Worm (Caenorhabditis elegans): ENCODE results near the gene C37C3.1.
A peak's percentile ranks its signal among the peaks of the same experiment; 100 is the strongest.

C37C3.1 gene

ce11 chrV:7861792-7862191, 4.0 kb downstream of the C37C3.1 start, which contains the start of gene C37C3.17:
Gene C37C3.17, minus strand, starts transcription at chrV:7861892.
- TF ChIP-seq nhr-237 (tag; optimal IDR thresholded peaks at IDR 0.05) (no peak), ztf-4 (tag; optimal IDR thresholded peaks at IDR 0.05) (no peak), hmg-11 (tag; optimal IDR thresholded peaks at IDR 0.05) (no peak), eor-1 (tag; optimal IDR thresholded peaks at IDR 0.05) (no peak), ceh-82 (tag; optimal IDR thresholded peaks at IDR 0.05) (no peak), nhr-23 (tag; optimal IDR thresholded peaks at IDR 0.05) (no peak), tbx-2 (tag; optimal IDR thresholded peaks at IDR 0.05) (no peak), fkh-10 (GFP tag; optimal IDR thresholded peaks at IDR 0.05) (no peak), egl-5 (tag; optimal IDR thresholded peaks at IDR 0.05) (no peak), pha-4 (tag; optimal IDR thresholded peaks at IDR 0.05) (no peak), snpc-4 (tag; optimal IDR thresholded peaks at IDR 0.05) (no peak), mml-1 (tag; optimal IDR thresholded peaks at IDR 0.05) (no peak), ama-1 (optimal IDR thresholded peaks at IDR 0.05) (no peak), elt-1 (tag; optimal IDR thresholded peaks at IDR 0.05) (no peak), elt-3 (tag; optimal IDR thresholded peaks at IDR 0.05) (no peak), fos-1 (tag; optimal IDR thresholded peaks at IDR 0.05) (no peak), unc-39 (tag; optimal IDR thresholded peaks at IDR 0.05) (no peak), nhr-12 (tag; optimal IDR thresholded peaks at IDR 0.05) (no peak)

ce11 chrV:7863020-7863523, 5.3 kb downstream of the C37C3.1 start, which contains the start of gene C37C3.10:
Gene C37C3.10, minus strand, starts transcription at chrV:7863070.
- TF ChIP-seq pqm-1 (tag; optimal IDR thresholded peaks at IDR 0.05) (peak; percentile 64), elt-3 (tag; optimal IDR thresholded peaks at IDR 0.05) (no peak)

- TF ChIP-seq eor-1 (tag; optimal IDR thresholded peaks at IDR 0.05) (no peak), sea-2 (GFP tag; optimal IDR thresholded peaks at IDR 0.05) (no peak), ceh-28 (tag; optimal IDR thresholded peaks at IDR 0.05) (no peak), nhr-76 (tag; optimal IDR thresholded peaks at IDR 0.05) (no peak), mml-1 (tag; optimal IDR thresholded peaks at IDR 0.05) (no peak), ceh-9 (tag; optimal IDR thresholded peaks at IDR 0.05) (no peak), nhr-67 (tag; optimal IDR thresholded peaks at IDR 0.05) (no peak), unc-39 (tag; optimal IDR thresholded peaks at IDR 0.05) (no peak), ama-1 (optimal IDR thresholded peaks at IDR 0.05) (no peak), nhr-43 (tag; optimal IDR thresholded peaks at IDR 0.05; ENCODE audit: poor library complexity, severe bottlenecking) (no peak), daf-12 (tag; optimal IDR thresholded peaks at IDR 0.05) (no peak), skn-1 (tag; optimal IDR thresholded peaks at IDR 0.05) (no peak), ztf-4 (tag; optimal IDR thresholded peaks at IDR 0.05) (no peak), tbx-2 (tag; optimal IDR thresholded peaks at IDR 0.05) (no peak), R02D3.7 (tag; optimal IDR thresholded peaks at IDR 0.05) (no peak), egl-27 (tag; optimal IDR thresholded peaks at IDR 0.05) (no peak), ZK546.5 (tag; optimal IDR thresholded peaks at IDR 0.05) (no peak), hmg-11 (tag; optimal IDR thresholded peaks at IDR 0.05) (no peak), ztf-11 (tag; optimal IDR thresholded peaks at IDR 0.05) (no peak), lin-15B (tag; optimal IDR thresholded peaks at IDR 0.05) (no peak)
Observed at ce11 chrV:7864663-7865062, 6.9 kb downstream of the C37C3.1 start, which contains the start of gene C37C3.11. Gene C37C3.11, minus strand, starts transcription at chrV:7864763.

- no peak for TF ChIP-seq jun-1 (tag; optimal IDR thresholded peaks at IDR 0.05)
- no peak for TF ChIP-seq ama-1 (optimal IDR thresholded peaks at IDR 0.05)
- no peak for TF ChIP-seq nhr-67 (tag; optimal IDR thresholded peaks at IDR 0.05)
- TF ChIP-seq nhr-23 (tag; optimal IDR thresholded peaks at IDR 0.05), result peak; percentile 4
Observed at ce11 chrV:7870707-7871106, 12.9 kb downstream of the C37C3.1 start, which contains the start of gene nipi-4. Gene nipi-4, minus strand, starts transcription at chrV:7870807.

- TF ChIP-seq fkh-10 (GFP tag; optimal IDR thresholded peaks at IDR 0.05), result peak; percentile 58
- TF ChIP-seq skn-1 (tag; optimal IDR thresholded peaks at IDR 0.05), result no peak
Observed at ce11 chrV:7872945-7873344, 15.2 kb downstream of the C37C3.1 start.

- no peak for TF ChIP-seq nhr-67 (tag; optimal IDR thresholded peaks at IDR 0.05)
- no peak for TF ChIP-seq ceh-82 (tag; optimal IDR thresholded peaks at IDR 0.05)
- no peak for TF ChIP-seq lin-39 (tag; optimal IDR thresholded peaks at IDR 0.05)
- TF ChIP-seq fkh-2 (tag; optimal IDR thresholded peaks at IDR 0.05), result no peak
- no peak for TF ChIP-seq daf-12 (tag; optimal IDR thresholded peaks at IDR 0.05)
- no peak for TF ChIP-seq mml-1 (tag; optimal IDR thresholded peaks at IDR 0.05)
- TF ChIP-seq ceh-9 (tag; optimal IDR thresholded peaks at IDR 0.05), result no peak
- no peak for TF ChIP-seq tbx-2 (tag; optimal IDR thresholded peaks at IDR 0.05)
- no peak for TF ChIP-seq nhr-28 (tag; optimal IDR thresholded peaks at IDR 0.05)
- TF ChIP-seq nfya-1 (tag; optimal IDR thresholded peaks at IDR 0.05; ENCODE audit: insufficient read depth), result no peak
- no peak for TF ChIP-seq elt-3 (tag; optimal IDR thresholded peaks at IDR 0.05)
- TF ChIP-seq aly-2 (tag; optimal IDR thresholded peaks at IDR 0.05), result no peak
- TF ChIP-seq egl-5 (tag; optimal IDR thresholded peaks at IDR 0.05), result no peak
- TF ChIP-seq egl-27 (tag; optimal IDR thresholded peaks at IDR 0.05), result no peak
Observed at ce11 chrV:7875456-7875855, 17.7 kb downstream of the C37C3.1 start, which contains the start of gene F40A3.4. Gene F40A3.4, plus strand, starts transcription at chrV:7875756.
